Fruit fly (Drosophila melanogaster): ENCODE data around the gene barc.

- TF ChIP-seq Snoo (tag; optimal IDR thresholded peaks at IDR 0.05) (no peak), rn (GFP tag; IDR thresholded peaks at IDR 0.05) (no peak), CG8159 (tag; optimal IDR thresholded peaks at IDR 0.05) (peak; percentile 84), EcR (GFP tag; optimal IDR thresholded peaks at IDR 0.05) (no peak), Ets98B (GFP tag; IDR thresholded peaks at IDR 0.05) (peak; percentile 16; the same call in 1 of the 2 replicates), CG14655 (GFP tag; optimal IDR thresholded peaks at IDR 0.05) (peak; percentile 84), CG13204 (GFP tag; optimal IDR thresholded peaks at IDR 0.05) (peak; percentile 26), CG9948 (tag; optimal IDR thresholded peaks at IDR 0.05) (peak; percentile 73), CG8301 (tag; optimal IDR thresholded peaks at IDR 0.05) (peak; percentile 79), gl (tag; optimal IDR thresholded peaks at IDR 0.05) (no peak), CG4496 (GFP tag; IDR thresholded peaks at IDR 0.05) (0 out of 3 replicates have a peak, but pooled peaks have one; percentile 28), Pif1A (GFP tag; optimal IDR thresholded peaks at IDR 0.05) (peak; percentile 69)
Measured at dm6 chr3L:21417884-21418536, 14.9 kb downstream of the barc start.
